Fruit fly (Drosophila melanogaster) whole organism, embryonic: Measurements from ENCODE around the gene Ada1-2.

Source experiments
- Bteb2 ChIP-seq: fragments of 200-800 bp; sonication (Bioruptor generic); optimal IDR thresholded peaks from 2 replicates; lab custom pipeline; 2016; ENCODE audit warnings: missing biosample characterization, missing genetic modification characterization
- CG10147 ChIP-seq: fragments of 200-800 bp; sonication (Bioruptor generic); optimal IDR thresholded peaks from 2 replicates; lab custom pipeline; 2019; ENCODE audit warnings: missing biosample characterization, mild to moderate bottlenecking, missing genetic modification characterization, moderate library complexity
- CG11093 ChIP-seq: fragments of 200-800 bp; sonication (Bioruptor generic); IDR thresholded peaks from 3 replicates; pipeline ENCODE4 v1.3.6; 2022; ENCODE audit warnings: missing biosample characterization, missing genetic modification characterization
- CG13775 ChIP-seq: fragments of 200-800 bp; sonication (Bioruptor generic); optimal IDR thresholded peaks from 3 replicates; lab custom pipeline; 2017; ENCODE audit warnings: missing biosample characterization, mild to moderate bottlenecking, missing genetic modification characterization
- CG15514 ChIP-seq: fragments of 200-800 bp; sonication (Bioruptor generic); optimal IDR thresholded peaks from 3 replicates; lab custom pipeline; 2017; ENCODE audit warnings: missing biosample characterization, missing genetic modification characterization, mild to moderate bottlenecking, moderate library complexity, missing genetic modification reagents
- CG1603 ChIP-seq: fragments of 200-800 bp; sonication (Bioruptor generic); optimal IDR thresholded peaks from 2 replicates; lab custom pipeline; 2019; ENCODE audit warnings: missing biosample characterization, mild to moderate bottlenecking, missing genetic modification characterization, moderate library complexity
- CG17568 ChIP-seq: fragments of 200-800 bp; sonication (Bioruptor generic); optimal IDR thresholded peaks from 2 replicates; lab custom pipeline; 2018; ENCODE audit warnings: missing biosample characterization, mild to moderate bottlenecking, missing genetic modification characterization, moderate library complexity
- CG2129 ChIP-seq: fragments of 200-800 bp; sonication (Bioruptor generic); IDR thresholded peaks from 2 replicates; pipeline ENCODE4 v1.3.6; 2022; ENCODE audit warnings: missing biosample characterization, missing genetic modification characterization; ENCODE audit not compliant: partially characterized antibody
- CG2712 ChIP-seq: fragments of 200-800 bp; optimal IDR thresholded peaks from 3 replicates; lab custom pipeline; 2019; ENCODE audit warnings: missing biosample characterization, mild to moderate bottlenecking, missing genetic modification characterization, moderate library complexity
- CG3065 ChIP-seq: fragments of 200-800 bp; sonication (Bioruptor generic); optimal IDR thresholded peaks from 2 replicates; lab custom pipeline; 2016; ENCODE audit warnings: missing biosample characterization, missing genetic modification characterization
- CG32532 ChIP-seq: fragments of 200-800 bp; sonication (Bioruptor generic); IDR thresholded peaks from 2 replicates; pipeline ENCODE4 v1.3.6; 2022; ENCODE audit warnings: missing biosample characterization, missing genetic modification characterization
- CG43689 ChIP-seq: fragments of 200-800 bp; sonication (Bioruptor generic); IDR thresholded peaks from 2 replicates; pipeline ENCODE4 v1.3.6; 2022; ENCODE audit warnings: missing biosample characterization, missing genetic modification characterization
- CG5953 ChIP-seq: fragments of 200-800 bp; sonication (Bioruptor generic); IDR thresholded peaks from 2 replicates; pipeline ENCODE4 v1.3.6; 2022; ENCODE audit warnings: missing biosample characterization, missing genetic modification characterization
- CG6272 ChIP-seq: fragments of 200-800 bp; sonication (Bioruptor generic); IDR thresholded peaks from 2 replicates; pipeline ENCODE4 v1.3.6; 2022; ENCODE audit warnings: missing biosample characterization, missing genetic modification characterization
- CG6689 ChIP-seq: fragments of 200-800 bp; sonication (Bioruptor generic); IDR thresholded peaks from 2 replicates; pipeline ENCODE4 v1.3.6; 2022; ENCODE audit warnings: missing biosample characterization, missing genetic modification characterization
- CG7372 ChIP-seq: fragments of 200-800 bp; sonication (Bioruptor generic); IDR thresholded peaks from 2 replicates; pipeline ENCODE4 v1.3.6; 2022; ENCODE audit warnings: missing biosample characterization, missing genetic modification characterization
- CG7556 ChIP-seq: fragments of 200-800 bp; sonication (Bioruptor generic); optimal IDR thresholded peaks from 2 replicates; lab custom pipeline; 2017; ENCODE audit warnings: missing biosample characterization, mild to moderate bottlenecking, missing genetic modification characterization
- CG9797 ChIP-seq: fragments of 200-800 bp; sonication (Bioruptor generic); optimal IDR thresholded peaks from 3 replicates; lab custom pipeline; 2018; ENCODE audit warnings: missing biosample characterization, mild to moderate bottlenecking, missing genetic modification characterization
- CoRest ChIP-seq: fragments of 200-800 bp; sonication (Bioruptor generic); optimal IDR thresholded peaks from 3 replicates; lab custom pipeline; 2018; ENCODE audit warnings: missing biosample characterization, mild to moderate bottlenecking, missing genetic modification characterization, moderate library complexity
- Ets97D ChIP-seq: fragments of 200-800 bp; sonication (Bioruptor generic); optimal IDR thresholded peaks from 3 replicates; lab custom pipeline; 2016; ENCODE audit warnings: missing biosample characterization, missing genetic modification characterization
- HmgD ChIP-seq: fragments of 200-800 bp; sonication (Bioruptor generic); optimal IDR thresholded peaks from 3 replicates; lab custom pipeline; 2016; ENCODE audit warnings: missing biosample characterization, missing genetic modification characterization
- Jarid2 ChIP-seq: fragments of 200-800 bp; sonication (Bioruptor generic); optimal IDR thresholded peaks from 3 replicates; lab custom pipeline; 2017; ENCODE audit warnings: mild to moderate bottlenecking, missing biosample characterization, missing genetic modification reagents, missing genetic modification characterization
- MBD-R2 ChIP-seq: fragments of 200-800 bp; sonication (Bioruptor generic); IDR thresholded peaks from 2 replicates; pipeline ENCODE4 v1.3.6; 2022; ENCODE audit warnings: missing biosample characterization, missing genetic modification characterization
- Nf-YC ChIP-seq: fragments of 200-800 bp; optimal IDR thresholded peaks from 3 replicates; lab custom pipeline; 2019; ENCODE audit warnings: missing biosample characterization, mild to moderate bottlenecking, missing genetic modification characterization, moderate library complexity
- Poxn ChIP-seq: fragments of 200-800 bp; sonication (Bioruptor generic); IDR thresholded peaks from 2 replicates; pipeline ENCODE4 v1.3.6; 2022; ENCODE audit warnings: missing biosample characterization, missing genetic modification characterization
- Side ChIP-seq: fragments of 200-800 bp; sonication (Bioruptor generic); optimal IDR thresholded peaks from 2 replicates; lab custom pipeline; 2016; ENCODE audit warnings: missing biosample characterization, missing genetic modification characterization
- abd-A ChIP-seq: fragments of 200-800 bp; sonication (Bioruptor generic); optimal IDR thresholded peaks from 3 replicates; lab custom pipeline; 2019; ENCODE audit warnings: missing biosample characterization, mild to moderate bottlenecking, missing genetic modification characterization, moderate library complexity
- aop ChIP-seq: fragments of 200-800 bp; sonication (Bioruptor generic); IDR thresholded peaks from 2 replicates; pipeline ENCODE4 v1.3.6; 2022; ENCODE audit warnings: missing biosample characterization, missing genetic modification characterization
- cato ChIP-seq: fragments of 200-800 bp; sonication (Bioruptor generic); optimal IDR thresholded peaks from 2 replicates; lab custom pipeline; 2016; ENCODE audit warnings: missing biosample characterization, missing genetic modification characterization, borderline replicate concordance
- crp ChIP-seq, 2 experiments: fragments of 200-800 bp; sonication (Bioruptor generic); optimal IDR thresholded peaks; 2 replicates in 1 of 2; 3 replicates in 1 of 2; lab custom pipeline; 2017; ENCODE audit warnings: missing biosample characterization in 2 of 2, missing genetic modification characterization in 2 of 2, mild to moderate bottlenecking in 1 of 2, moderate library complexity in 1 of 2
- dan ChIP-seq: fragments of 200-800 bp; sonication (Bioruptor generic); IDR thresholded peaks from 2 replicates; pipeline ENCODE4 v1.3.6; 2022; ENCODE audit warnings: missing biosample characterization, missing genetic modification characterization
- danr ChIP-seq: fragments of 200-800 bp; sonication (Bioruptor generic); IDR thresholded peaks from 2 replicates; pipeline ENCODE4 v1.3.6; 2022; ENCODE audit warnings: missing biosample characterization, missing genetic modification characterization
- dysf ChIP-seq: fragments of 200-800 bp; sonication (Bioruptor generic); IDR thresholded peaks from 3 replicates; pipeline ENCODE4 v1.3.6; 2022; ENCODE audit warnings: missing biosample characterization, missing genetic modification characterization
- fd96Cb ChIP-seq: fragments of 200-800 bp; sonication (Bioruptor generic); optimal IDR thresholded peaks from 2 replicates; lab custom pipeline; 2018; ENCODE audit warnings: missing biosample characterization, mild to moderate bottlenecking, missing genetic modification characterization, moderate library complexity
- gem ChIP-seq: fragments of 200-800 bp; sonication (Bioruptor generic); optimal IDR thresholded peaks from 2 replicates; lab custom pipeline; 2019; ENCODE audit warnings: missing biosample characterization, mild to moderate bottlenecking, missing genetic modification characterization, moderate library complexity
- kni ChIP-seq: fragments of 200-800 bp; sonication (Bioruptor generic); optimal IDR thresholded peaks from 3 replicates; lab custom pipeline; 2017; ENCODE audit warnings: mild to moderate bottlenecking, missing biosample characterization, missing genetic modification reagents, missing genetic modification characterization
- odd ChIP-seq: fragments of 200-800 bp; sonication (Bioruptor generic); optimal IDR thresholded peaks from 2 replicates; lab custom pipeline; 2017; ENCODE audit warnings: missing biosample characterization, mild to moderate bottlenecking, missing genetic modification characterization
- pfk ChIP-seq: fragments of 200-800 bp; sonication (Bioruptor generic); optimal IDR thresholded peaks from 2 replicates; lab custom pipeline; 2018; ENCODE audit warnings: missing biosample characterization, mild to moderate bottlenecking, missing genetic modification characterization, moderate library complexity
- psq ChIP-seq: fragments of 200-800 bp; sonication (Bioruptor generic); optimal IDR thresholded peaks from 2 replicates; lab custom pipeline; 2017; ENCODE audit warnings: missing biosample characterization, missing genetic modification characterization
- repo ChIP-seq: fragments of 200-800 bp; sonication (Bioruptor generic); optimal IDR thresholded peaks from 2 replicates; lab custom pipeline; 2016; ENCODE audit warnings: missing biosample characterization, missing genetic modification characterization
- ro ChIP-seq: fragments of 200-800 bp; sonication (Bioruptor generic); IDR thresholded peaks from 2 replicates; pipeline ENCODE4 v1.3.6; 2022; ENCODE audit warnings: missing biosample characterization, missing genetic modification characterization
- salm ChIP-seq: fragments of 200-800 bp; sonication (Bioruptor generic); optimal IDR thresholded peaks from 2 replicates; lab custom pipeline; 2018; ENCODE audit warnings: missing biosample characterization, mild to moderate bottlenecking, missing genetic modification characterization
- slbo ChIP-seq: fragments of 200-800 bp; sonication (Bioruptor generic); IDR thresholded peaks from 2 replicates; pipeline ENCODE4 v1.3.6; 2022; ENCODE audit warnings: missing biosample characterization, missing genetic modification characterization
- slp2 ChIP-seq: fragments of 200-800 bp; sonication (Bioruptor generic); optimal IDR thresholded peaks from 2 replicates; lab custom pipeline; 2016; ENCODE audit warnings: missing biosample characterization, missing genetic modification characterization
- sr ChIP-seq: fragments of 200-800 bp; sonication (Bioruptor generic); IDR thresholded peaks from 3 replicates; pipeline ENCODE4 v1.3.6; 2022; ENCODE audit warnings: missing biosample characterization, missing genetic modification characterization
- ssp ChIP-seq: fragments of 200-800 bp; sonication (Bioruptor generic); IDR thresholded peaks from 2 replicates; pipeline ENCODE4 v1.3.6; 2022; ENCODE audit warnings: missing biosample characterization, missing genetic modification characterization
- stwl ChIP-seq: fragments of 200-800 bp; sonication (Bioruptor generic); optimal IDR thresholded peaks from 3 replicates; lab custom pipeline; 2018; ENCODE audit warnings: missing biosample characterization, mild to moderate bottlenecking, missing genetic modification characterization, moderate library complexity
- tio ChIP-seq: fragments of 200-800 bp; sonication (Bioruptor generic); optimal IDR thresholded peaks from 2 replicates; lab custom pipeline; 2017; ENCODE audit warnings: missing biosample characterization, missing genetic modification characterization, inconsistent platforms
- tll ChIP-seq, 2 experiments: fragments of 200-800 bp in 1 of 2; fragments of >200 bp in 1 of 2; sonication (Bioruptor generic) in 1 of 2; optimal IDR thresholded peaks; 2 replicates each; lab custom pipeline; 2017 to 2019; ENCODE audit warnings: missing biosample characterization in 2 of 2, missing genetic modification characterization in 2 of 2, mild to moderate bottlenecking in 1 of 2, moderate library complexity in 1 of 2
- zen ChIP-seq: fragments of 200-800 bp; sonication (Bioruptor generic); optimal IDR thresholded peaks from 3 replicates; lab custom pipeline; 2018; ENCODE audit warnings: missing biosample characterization, mild to moderate bottlenecking, missing genetic modification characterization, moderate library complexity

The Ada1-2 gene

DNA sequence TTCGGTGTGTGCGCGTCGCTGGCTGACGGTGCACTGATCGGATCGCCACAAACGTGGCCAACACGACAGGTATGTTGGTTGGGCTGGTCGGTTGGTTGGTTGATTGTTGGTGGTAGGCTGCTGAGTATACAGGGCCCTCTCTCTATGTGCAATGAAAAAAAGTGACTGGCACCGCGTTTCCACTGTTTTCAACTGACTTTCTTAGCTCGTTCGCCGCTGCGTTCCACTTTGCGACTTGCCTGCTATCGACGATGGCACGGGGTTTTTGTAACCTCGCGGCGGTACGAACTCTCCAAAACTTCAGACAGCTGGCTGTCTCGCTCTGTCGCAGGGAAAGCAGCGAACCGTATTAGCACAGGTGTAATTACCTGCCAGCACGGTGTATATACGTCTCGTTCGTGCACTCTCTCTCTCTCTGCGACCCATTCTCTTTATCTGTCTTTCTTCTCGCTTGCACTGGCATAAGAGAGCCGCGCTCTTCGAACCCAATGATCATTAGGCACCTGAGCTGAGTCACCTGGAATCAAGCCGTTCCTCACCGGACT lies 21.8 kb upstream of the Ada1-2 start (continued):
- TF ChIP-seq cato (no peak), Poxn (GFP tag; lab: Robert Waterston, UW) (no peak), danr (GFP tag; lab: Robert Waterston, UW) (no peak), CG3065 (GFP tag; lab: Kevin White, UChicago) (no peak), odd (GFP tag; lab: Kevin White, UChicago) (no peak), crp (GFP tag; optimal IDR thresholded peaks at IDR 0.05; lab: Kevin White, UChicago) (no peak), CG9797 (GFP tag; lab: Kevin White, UChicago) (no peak), CG1603 (peak; percentile 9), zen (tag; lab: Kevin White, UChicago) (peak; percentile 87), salm (tag; lab: Kevin White, UChicago) (no peak), sr (no peak), kni (GFP tag; lab: Kevin White, UChicago) (peak; percentile 68), psq (GFP tag; lab: Kevin White, UChicago) (no peak), CG6689 (GFP tag; lab: Robert Waterston, UW) (no peak), slp2 (GFP tag; lab: Kevin White, UChicago) (no peak), ssp (GFP tag; lab: Robert Waterston, UW) (no peak), CG7372 (GFP tag; lab: Robert Waterston, UW) (no peak), dysf (GFP tag; lab: Robert Waterston, UW) (no peak), tll (GFP tag; optimal IDR thresholded peaks at IDR 0.05; lab: Kevin White, UChicago) (peak in 1 of 2 experiments; percentile 77), CG6272 (GFP tag; lab: Robert Waterston, UW) (no peak), CG43689 (no peak), CG13775 (no peak), Nf-YC (tag; lab: Kevin White, UChicago) (peak; percentile 73), dan (no peak), Jarid2 (GFP tag; lab: Kevin White, UChicago) (peak; percentile 96), aop (no peak), Side (peak; percentile 25), CG10147 (GFP tag; lab: Kevin White, UChicago) (no peak), tio (GFP tag; lab: Kevin White, UChicago) (no peak), CG2712 (tag; lab: Kevin White, UChicago) (peak; percentile 34), CG11093 (GFP tag; lab: Robert Waterston, UW) (no peak), ro (GFP tag; lab: Robert Waterston, UW) (no peak), fd96Cb (tag; lab: Kevin White, UChicago) (no peak), HmgD (GFP tag; lab: Kevin White, UChicago) (peak; percentile 41), abd-A (tag; lab: Kevin White, UChicago) (peak; percentile 64), CG32532 (GFP tag; lab: Robert Waterston, UW) (peak; percentile 59), CG7556 (GFP tag; lab: Kevin White, UChicago) (no peak), stwl (tag; lab: Kevin White, UChicago) (no peak), pfk (GFP tag; lab: Kevin White, UChicago) (peak; percentile 31), gem (tag; lab: Kevin White, UChicago) (no peak), repo (no peak), CG15514 (GFP tag; lab: Kevin White, UChicago) (no peak), Ets97D (GFP tag; lab: Kevin White, UChicago) (no peak), slbo (GFP tag; lab: Robert Waterston, UW) (peak; percentile 59), Bteb2 (GFP tag; lab: Kevin White, UChicago) (no peak), CoRest (tag; lab: Kevin White, UChicago) (no peak), CG17568 (GFP tag; lab: Kevin White, UChicago) (no peak), MBD-R2 (GFP tag; lab: Robert Waterston, UW) (0 out of 2 replicates have a peak, but pooled peaks have one; percentile 10), CG2129 (no peak), CG5953 (GFP tag; lab: Robert Waterston, UW) (0 out of 2 replicates have a peak, but pooled peaks have one; percentile 52)
